Fruit fly (Drosophila melanogaster) whole organism, wandering third instar larva: ENCODE results near the gene Vha100-1.

Experiments
- OdsH ChIP-seq: fragments of 200-800 bp; sonication (Bioruptor generic); optimal IDR thresholded peaks from 2 replicates; lab custom pipeline; 2016; ENCODE audit warnings: missing biosample characterization, mild to moderate bottlenecking, missing genetic modification characterization
- br ChIP-seq: fragments of 200-800 bp; sonication (Bioruptor generic); optimal IDR thresholded peaks from 2 replicates; lab custom pipeline; 2016; ENCODE audit warnings: missing biosample characterization, missing genetic modification characterization
- fru ChIP-seq: fragments of 200-800 bp; sonication (Bioruptor generic); optimal IDR thresholded peaks from 3 replicates; lab custom pipeline; 2016; ENCODE audit warnings: missing biosample characterization, mild to moderate bottlenecking, missing genetic modification characterization
- pan ChIP-seq: fragments of >200 bp; optimal IDR thresholded peaks from 2 replicates; lab custom pipeline; 2017
- tai ChIP-seq: sonication (Bioruptor generic); optimal IDR thresholded peaks from 2 replicates; lab custom pipeline; 2016; ENCODE audit warnings: missing biosample characterization, missing genetic modification characterization

- TF ChIP-seq pan (lab: Kevin White, UChicago) (no peak), br (no peak), tai (GFP tag; lab: Kevin White, UChicago) (no peak), OdsH (no peak), fru (GFP tag; lab: Kevin White, UChicago) (no peak)
Observed at dm6 chr3R:29158721-29159120, 27.7 kb downstream of the Vha100-1 start.
